Worm (Caenorhabditis elegans) whole organism, L4/young adult: ENCODE data around the gene col-149.

Experiments used
- W03F9.2 ChIP-seq: fragments of 150-350 bp; optimal IDR thresholded peaks from 2 replicates; lab custom pipeline; 2014; ENCODE audit warnings: missing biosample characterization, missing genetic modification characterization
- dao-5 ChIP-seq: sonication (generic microtip); optimal IDR thresholded peaks from 2 replicates; lab custom pipeline; 2016; ENCODE audit warnings: missing genotype, missing genetic modification characterization, moderate library complexity, missing compliant biosample characterization
- him-1 ChIP-seq: sonication (generic microtip); optimal IDR thresholded peaks from 2 replicates; lab custom pipeline; 2016; ENCODE audit warnings: missing genotype, missing genetic modification reagents, missing genetic modification characterization, missing compliant biosample characterization

- TF ChIP-seq dao-5 (tag; lab: Kevin White, UChicago) (no peak), him-1 (tag; lab: Kevin White, UChicago) (no peak), W03F9.2 (tag; lab: Kevin White, UChicago) (no peak)
Observed at ce11 chrV:10277579-10277978, 15.1 kb downstream of the col-149 start, which contains the start of gene lys-1.
